Fruit fly (Drosophila melanogaster): Measurements from ENCODE around the gene Mzt1.

Gene Mzt1

dm6 chr3L:2392745-2393435 is 3.8 kb downstream of the Mzt1 start:
- TF ChIP-seq HLH106 (tag; optimal IDR thresholded peaks at IDR 0.05) (no peak), dl (GFP tag; optimal IDR thresholded peaks at IDR 0.05; ENCODE audit: insufficient read depth in 1 of 2, partially characterized antibody in 2 of 2) (no peak)

dm6 chr3L:2397571-2398187 is 8.6 kb downstream of the Mzt1 start:
- TF ChIP-seq psq (GFP tag; optimal IDR thresholded peaks at IDR 0.05) (no peak), sv (GFP tag; optimal IDR thresholded peaks at IDR 0.05) (no peak), Hr78 (GFP tag; optimal IDR thresholded peaks at IDR 0.05) (no peak), ey (GFP tag; optimal IDR thresholded peaks at IDR 0.05) (no peak), Myc (optimal IDR thresholded peaks at IDR 0.05) (no peak), dl (GFP tag; optimal IDR thresholded peaks at IDR 0.05; ENCODE audit: insufficient read depth in 1 of 2, partially characterized antibody in 2 of 2) (no peak), fru (GFP tag; optimal IDR thresholded peaks at IDR 0.05) (no peak), Jra (GFP tag; optimal IDR thresholded peaks at IDR 0.05) (no peak), pan (optimal IDR thresholded peaks at IDR 0.05) (no peak), Hnf4 (GFP tag; optimal IDR thresholded peaks at IDR 0.05) (no peak), dsf (GFP tag; optimal IDR thresholded peaks at IDR 0.05; ENCODE audit: borderline replicate concordance) (no peak), usp (GFP tag; optimal IDR thresholded peaks at IDR 0.05) (no peak), h (GFP tag; optimal IDR thresholded peaks at IDR 0.05) (no peak), lola (GFP tag; optimal IDR thresholded peaks at IDR 0.05) (no peak)

dm6 chr3L:2398636-2399035 is 9.6 kb downstream of the Mzt1 start:
- no peak for TF ChIP-seq Dif (GFP tag; optimal IDR thresholded peaks at IDR 0.05; ENCODE audit: partially characterized antibody)
- TF ChIP-seq dl (GFP tag; optimal IDR thresholded peaks at IDR 0.05; ENCODE audit: insufficient read depth in 1 of 2, partially characterized antibody in 2 of 2) = no peak
- TF ChIP-seq Vsx2 (GFP tag; optimal IDR thresholded peaks at IDR 0.05; ENCODE audit: partially characterized antibody) = no peak
- TF ChIP-seq OdsH (GFP tag; optimal IDR thresholded peaks at IDR 0.05) = no peak
- no peak for TF ChIP-seq Hr83 (GFP tag; optimal IDR thresholded peaks at IDR 0.05; ENCODE audit: poor library complexity, severe bottlenecking)
- no peak for TF ChIP-seq psq (GFP tag; optimal IDR thresholded peaks at IDR 0.05)
- TF ChIP-seq Hnf4 (GFP tag; optimal IDR thresholded peaks at IDR 0.05) = no peak
- TF ChIP-seq Sp1 (GFP tag; optimal IDR thresholded peaks at IDR 0.05) = no peak

dm6 chr3L:2399788-2400187 is 10.7 kb downstream of the Mzt1 start:
- TF ChIP-seq rgr (GFP tag; optimal IDR thresholded peaks at IDR 0.05) (no peak), psq (GFP tag; optimal IDR thresholded peaks at IDR 0.05) (no peak), CG9705 (GFP tag; optimal IDR thresholded peaks at IDR 0.05) (no peak), Dfd (GFP tag; optimal IDR thresholded peaks at IDR 0.05) (no peak), br (GFP tag; optimal IDR thresholded peaks at IDR 0.05) (no peak), Hr83 (GFP tag; optimal IDR thresholded peaks at IDR 0.05; ENCODE audit: poor library complexity, severe bottlenecking) (no peak), pan (optimal IDR thresholded peaks at IDR 0.05) (no peak)

- TF ChIP-seq h (GFP tag; optimal IDR thresholded peaks at IDR 0.05) = peak; percentile 29
- no peak for TF ChIP-seq rgr (GFP tag; optimal IDR thresholded peaks at IDR 0.05)
- no peak for TF ChIP-seq Sp1 (GFP tag; optimal IDR thresholded peaks at IDR 0.05)
- no peak for TF ChIP-seq Hr78 (GFP tag; optimal IDR thresholded peaks at IDR 0.05)
Observed at dm6 chr3L:2400227-2400840, 11.3 kb downstream of the Mzt1 start.

dm6 chr3L:2402206-2402605 is 13.1 kb downstream of the Mzt1 start:
- TF ChIP-seq CrebA (GFP tag; optimal IDR thresholded peaks at IDR 0.05; ENCODE audit: borderline replicate concordance) (peak; percentile 52), fru (GFP tag; optimal IDR thresholded peaks at IDR 0.05) (peak; percentile 22), br (GFP tag; optimal IDR thresholded peaks at IDR 0.05) (no peak)

dm6 chr3L:2407271-2407670 is 18.2 kb downstream of the Mzt1 start:
- TF ChIP-seq Hr83 (GFP tag; optimal IDR thresholded peaks at IDR 0.05; ENCODE audit: poor library complexity, severe bottlenecking) = no peak

Data from whole organism, wandering third instar larva.